Worm (Caenorhabditis elegans): ENCODE measurements around the gene R09E10.13.

The R09E10.13 gene

ce11 chrIV:10341618-10342360, 46.8 kb upstream of the R09E10.13 start (continued):
- TF ChIP-seq somi-1 (GFP tag; optimal IDR thresholded peaks at IDR 0.05) (no peak), ceh-27 (GFP tag; optimal IDR thresholded peaks at IDR 0.05) (no peak), T07F8.4 (tag; optimal IDR thresholded peaks at IDR 0.05) (no peak), sea-2 (GFP tag; IDR thresholded peaks at IDR 0.05) (no peak), madf-10 (tag; optimal IDR thresholded peaks at IDR 0.05) (no peak), aptf-3 (GFP tag; IDR thresholded peaks at IDR 0.05) (no peak), snpc-4 (GFP tag; optimal IDR thresholded peaks at IDR 0.05) (no peak), snpc-4 (tag; optimal IDR thresholded peaks at IDR 0.05) (peak in 2 of 4 experiments; percentile 7 to 18), tbp1 (GFP tag; optimal IDR thresholded peaks at IDR 0.05) (no peak), nhr-90 (tag; optimal IDR thresholded peaks at IDR 0.05) (no peak), F49E8.2 (tag; optimal IDR thresholded peaks at IDR 0.05; ENCODE audit: insufficient read depth) (no peak), C17E4.6 (GFP tag; IDR thresholded peaks at IDR 0.05) (no peak), F37B4.10 (GFP tag; IDR thresholded peaks at IDR 0.05) (no peak), F52B5.7 (tag; optimal IDR thresholded peaks at IDR 0.05) (no peak), F39B2.1 (GFP tag; IDR thresholded peaks at IDR 0.05) (no peak), egrh-3 (GFP tag; IDR thresholded peaks at IDR 0.05) (0 out of 2 replicates have a peak, but pooled peaks have one; percentile 48), madf-6 (GFP tag; IDR thresholded peaks at IDR 0.05) (no peak), F57A8.1 (GFP tag; optimal IDR thresholded peaks at IDR 0.05) (no peak), attf-6 (GFP tag; IDR thresholded peaks at IDR 0.05) (no peak), die-1 (tag; optimal IDR thresholded peaks at IDR 0.05) (peak; percentile 3), snpc-3.4 (tag; optimal IDR thresholded peaks at IDR 0.05) (no peak)

ce11 chrIV:10339701-10340100, 44.8 kb upstream of the R09E10.13 start:
- TF ChIP-seq Y95B8A.8 (GFP tag; IDR thresholded peaks at IDR 0.05), result no peak

- TF ChIP-seq nfyb-1 (GFP tag; IDR thresholded peaks at IDR 0.05) (no peak), F52B5.7 (tag; optimal IDR thresholded peaks at IDR 0.05) (no peak), D2030.7 (GFP tag; IDR thresholded peaks at IDR 0.05) (no peak), madf-10 (tag; optimal IDR thresholded peaks at IDR 0.05) (no peak), mxl-1 (tag; optimal IDR thresholded peaks at IDR 0.05) (no peak), lin-35 (GFP tag; optimal IDR thresholded peaks at IDR 0.05) (no peak), lsl-1 (GFP tag; optimal IDR thresholded peaks at IDR 0.05) (no peak), sdz-38 (tag; optimal IDR thresholded peaks at IDR 0.05) (no peak), nhr-90 (tag; optimal IDR thresholded peaks at IDR 0.05) (no peak), lin-40 (tag; optimal IDR thresholded peaks at IDR 0.05) (no peak), attf-3 (GFP tag; conservative IDR thresholded peaks at IDR 0.05) (no peak), gei-17 (GFP tag; optimal IDR thresholded peaks at IDR 0.05) (no peak), chd-7 (tag; optimal IDR thresholded peaks at IDR 0.05) (no peak), mel-28 (tag; optimal IDR thresholded peaks at IDR 0.05; ENCODE audit: borderline replicate concordance) (no peak)
These were observed 42.3 kb upstream of the R09E10.13 start for ce11 chrIV:10337286-10337685.

- TF ChIP-seq lin-40 (tag; optimal IDR thresholded peaks at IDR 0.05), result no peak
- TF ChIP-seq B0035.1 (tag; optimal IDR thresholded peaks at IDR 0.05), result no peak
- TF ChIP-seq K12H6.12 (tag; optimal IDR thresholded peaks at IDR 0.05), result no peak
- no peak for TF ChIP-seq cebp-1 (GFP tag; IDR thresholded peaks at IDR 0.05)
- TF ChIP-seq cebp-1 (tag; optimal IDR thresholded peaks at IDR 0.05), result peak; percentile 38
- TF ChIP-seq hmg-1.2 (GFP tag; IDR thresholded peaks at IDR 0.05), result no peak
- TF ChIP-seq sea-2 (GFP tag; IDR thresholded peaks at IDR 0.05), result no peak
- no peak for TF ChIP-seq bed-2 (GFP tag; IDR thresholded peaks at IDR 0.05)
- TF ChIP-seq atf-7 (tag; optimal IDR thresholded peaks at IDR 0.05), result peak; percentile 52
- TF ChIP-seq K11D2.4 (GFP tag; IDR thresholded peaks at IDR 0.05), result 0 out of 2 replicates have a peak, but pooled peaks have one; percentile 28
- TF ChIP-seq mel-28 (tag; optimal IDR thresholded peaks at IDR 0.05; ENCODE audit: borderline replicate concordance), result no peak
- TF ChIP-seq attf-5 (GFP tag; optimal IDR thresholded peaks at IDR 0.05), result peak; percentile 21
- TF ChIP-seq rec-8 (tag; optimal IDR thresholded peaks at IDR 0.05), result no peak
- TF ChIP-seq nhr-80 (tag; optimal IDR thresholded peaks at IDR 0.05), result peak; percentile 72
- TF ChIP-seq die-1 (tag; optimal IDR thresholded peaks at IDR 0.05), result no peak
These were observed 36.9 kb upstream of the R09E10.13 start for ce11 chrIV:10331882-10332281.
